Fruit fly (Drosophila melanogaster) whole organism, embryonic: ENCODE measurements around the gene IM33.

Source experiments
- CG10543 ChIP-seq: fragments of 200-800 bp; sonication (Bioruptor generic); optimal IDR thresholded peaks from 3 replicates; lab custom pipeline; 2017; ENCODE audit warnings: missing biosample characterization, mild to moderate bottlenecking, missing genetic modification characterization, moderate library complexity
- CG10979 ChIP-seq: fragments of 200-800 bp; sonication (Bioruptor generic); optimal IDR thresholded peaks from 2 replicates; lab custom pipeline; 2018; ENCODE audit warnings: missing biosample characterization, mild to moderate bottlenecking, missing genetic modification characterization, moderate library complexity
- CG12391 ChIP-seq: fragments of 200-800 bp; sonication (Bioruptor generic); optimal IDR thresholded peaks from 3 replicates; lab custom pipeline; 2018; ENCODE audit warnings: missing biosample characterization, mild to moderate bottlenecking, missing genetic modification characterization, moderate library complexity
- CG15514 ChIP-seq: fragments of 200-800 bp; sonication (Bioruptor generic); optimal IDR thresholded peaks from 3 replicates; lab custom pipeline; 2017; ENCODE audit warnings: missing biosample characterization, missing genetic modification characterization, mild to moderate bottlenecking, moderate library complexity, missing genetic modification reagents
- CG17385 ChIP-seq: fragments of 200-800 bp; sonication (Bioruptor generic); optimal IDR thresholded peaks from 3 replicates; lab custom pipeline; 2018; ENCODE audit warnings: missing biosample characterization, mild to moderate bottlenecking, missing genetic modification characterization
- CG1832 ChIP-seq: fragments of 200-800 bp; sonication (Bioruptor generic); optimal IDR thresholded peaks from 2 replicates; lab custom pipeline; 2017; ENCODE audit warnings: missing biosample characterization, mild to moderate bottlenecking, missing genetic modification characterization, inconsistent platforms
- CG2889 ChIP-seq: fragments of 200-800 bp; sonication (Bioruptor generic); IDR thresholded peaks from 3 replicates; pipeline ENCODE4 v1.3.6; 2022; ENCODE audit warnings: missing biosample characterization, missing genetic modification characterization
- CG30431 ChIP-seq: fragments of 200-800 bp; sonication (Bioruptor generic); optimal IDR thresholded peaks from 2 replicates; lab custom pipeline; 2017; ENCODE audit warnings: missing biosample characterization, missing genetic modification characterization
- CG4360 ChIP-seq: fragments of 200-800 bp; sonication (Bioruptor generic); IDR thresholded peaks from 2 replicates; pipeline ENCODE4 v1.3.6; 2022; ENCODE audit warnings: missing biosample characterization, missing genetic modification characterization
- CG4404 ChIP-seq: fragments of 200-800 bp; sonication (Bioruptor generic); IDR thresholded peaks from 2 replicates; pipeline ENCODE4 v1.3.6; 2022; ENCODE audit warnings: missing biosample characterization, missing genetic modification characterization
- CG6175 ChIP-seq: fragments of 200-800 bp; sonication (Bioruptor generic); IDR thresholded peaks from 3 replicates; pipeline ENCODE4 v1.3.6; 2022; ENCODE audit warnings: missing biosample characterization, missing genetic modification characterization
- CG6689 ChIP-seq: fragments of 200-800 bp; sonication (Bioruptor generic); IDR thresholded peaks from 2 replicates; pipeline ENCODE4 v1.3.6; 2022; ENCODE audit warnings: missing biosample characterization, missing genetic modification characterization
- CG6791 ChIP-seq: fragments of 200-800 bp; sonication (Bioruptor generic); IDR thresholded peaks from 3 replicates; pipeline ENCODE4 v1.3.6; 2022; ENCODE audit warnings: missing biosample characterization, missing genetic modification characterization; ENCODE audit not compliant: partially characterized antibody
- CG8359 ChIP-seq: fragments of 200-800 bp; sonication (Bioruptor generic); optimal IDR thresholded peaks from 2 replicates; lab custom pipeline; 2017; ENCODE audit warnings: missing biosample characterization, mild to moderate bottlenecking, missing genetic modification characterization, borderline replicate concordance
- CG8478 ChIP-seq: fragments of >200 bp; optimal IDR thresholded peaks from 2 replicates; lab custom pipeline; 2018
- CG9609 ChIP-seq: fragments of 200-800 bp; sonication (Bioruptor generic); optimal IDR thresholded peaks from 3 replicates; lab custom pipeline; 2016; ENCODE audit warnings: missing biosample characterization, missing genetic modification characterization
- Chrac-16 ChIP-seq: fragments of 200-800 bp; sonication (Bioruptor generic); optimal IDR thresholded peaks from 3 replicates; lab custom pipeline; 2016; ENCODE audit warnings: missing biosample characterization, missing genetic modification characterization
- D19B ChIP-seq: fragments of 200-800 bp; sonication (Bioruptor generic); optimal IDR thresholded peaks from 2 replicates; lab custom pipeline; 2017; ENCODE audit warnings: missing biosample characterization, mild to moderate bottlenecking, missing genetic modification characterization
- E2f2 ChIP-seq: fragments of 200-800 bp; sonication (Bioruptor generic); IDR thresholded peaks from 2 replicates; pipeline ENCODE4 v1.3.6; 2022; ENCODE audit warnings: missing biosample characterization, missing genetic modification characterization
- Ets65A ChIP-seq: fragments of 200-800 bp; sonication (Bioruptor generic); peaks from one replicate; lab custom pipeline; 2016; ENCODE audit warnings: missing biosample characterization, missing genetic modification characterization
- Fer1 ChIP-seq: fragments of 200-800 bp; sonication (Bioruptor generic); optimal IDR thresholded peaks from 2 replicates; lab custom pipeline; 2017; ENCODE audit warnings: missing biosample characterization, mild to moderate bottlenecking, missing genetic modification characterization
- Fer3 ChIP-seq: fragments of 200-800 bp; sonication (Bioruptor generic); optimal IDR thresholded peaks from 2 replicates; lab custom pipeline; 2018; ENCODE audit warnings: missing biosample characterization, mild to moderate bottlenecking, missing genetic modification characterization, moderate library complexity
- HLH4C ChIP-seq: fragments of 200-800 bp; sonication (Bioruptor generic); IDR thresholded peaks from 3 replicates; pipeline ENCODE4 v1.3.6; 2022; ENCODE audit warnings: missing biosample characterization, missing genetic modification characterization; ENCODE audit not compliant: partially characterized antibody
- MBD-R2 ChIP-seq: fragments of 200-800 bp; sonication (Bioruptor generic); IDR thresholded peaks from 2 replicates; pipeline ENCODE4 v1.3.6; 2022; ENCODE audit warnings: missing biosample characterization, missing genetic modification characterization
- Myb ChIP-seq: fragments of 200-800 bp; sonication (Bioruptor generic); optimal IDR thresholded peaks from 2 replicates; lab custom pipeline; 2016; ENCODE audit warnings: missing biosample characterization, missing genetic modification characterization
- Nf-YC ChIP-seq: fragments of 200-800 bp; optimal IDR thresholded peaks from 3 replicates; lab custom pipeline; 2019; ENCODE audit warnings: missing biosample characterization, mild to moderate bottlenecking, missing genetic modification characterization, moderate library complexity
- Pdp1 ChIP-seq, 2 experiments: fragments of 200-800 bp; sonication (Bioruptor generic); optimal IDR thresholded peaks; 3 replicates each; lab custom pipeline; 2016; ENCODE audit warnings: missing biosample characterization in 2 of 2, missing genetic modification characterization in 2 of 2, mild to moderate bottlenecking in 1 of 2, moderate library complexity in 1 of 2
- Six4 ChIP-seq: fragments of 200-800 bp; sonication (Bioruptor generic); optimal IDR thresholded peaks from 2 replicates; lab custom pipeline; 2016; ENCODE audit warnings: missing biosample characterization, missing genetic modification characterization
- Trl ChIP-seq, 3 experiments: fragments of >200 bp in 2 of 3; fragments of 200-800 bp in 1 of 3; sonication (Bioruptor generic) in 1 of 3; optimal IDR thresholded peaks; 2 replicates in 1 of 3; 3 replicates in 2 of 3; lab custom pipeline; 2016 to 2017; ENCODE audit warnings: missing biosample characterization in 1 of 3, missing genetic modification characterization in 1 of 3
- aop ChIP-seq: fragments of 200-800 bp; sonication (Bioruptor generic); IDR thresholded peaks from 2 replicates; pipeline ENCODE4 v1.3.6; 2022; ENCODE audit warnings: missing biosample characterization, missing genetic modification characterization
- ato ChIP-seq: fragments of 200-800 bp; sonication (Bioruptor generic); IDR thresholded peaks from 2 replicates; pipeline ENCODE4 v1.3.6; 2022; ENCODE audit warnings: missing biosample characterization, missing genetic modification characterization; ENCODE audit not compliant: partially characterized antibody
- bsh ChIP-seq, 2 experiments: fragments of 200-800 bp; sonication (Bioruptor generic); optimal IDR thresholded peaks; 2 replicates each; lab custom pipeline; 2017 to 2018; ENCODE audit warnings: mild to moderate bottlenecking in 2 of 2, missing biosample characterization in 2 of 2, missing genetic modification characterization in 2 of 2, moderate library complexity in 1 of 2
- chif ChIP-seq, 2 experiments: fragments of 200-800 bp; sonication (Bioruptor generic); optimal IDR thresholded peaks; 3 replicates each; lab custom pipeline; 2016; ENCODE audit warnings: missing biosample characterization in 2 of 2, missing genetic modification characterization in 2 of 2
- chinmo ChIP-seq: fragments of 200-800 bp; sonication (Bioruptor generic); IDR thresholded peaks from 4 replicates; pipeline ENCODE4 v1.3.6; 2022; ENCODE audit warnings: missing biosample characterization, missing genetic modification characterization; ENCODE audit not compliant: partially characterized antibody
- dan ChIP-seq: fragments of 200-800 bp; sonication (Bioruptor generic); IDR thresholded peaks from 2 replicates; pipeline ENCODE4 v1.3.6; 2022; ENCODE audit warnings: missing biosample characterization, missing genetic modification characterization
- dmrt11E ChIP-seq: fragments of 200-800 bp; sonication (Bioruptor generic); optimal IDR thresholded peaks from 3 replicates; lab custom pipeline; 2018; ENCODE audit warnings: missing biosample characterization, mild to moderate bottlenecking, missing genetic modification characterization, moderate library complexity
- dmrt99B ChIP-seq: fragments of 200-800 bp; sonication (Bioruptor generic); optimal IDR thresholded peaks from 2 replicates; lab custom pipeline; 2018; ENCODE audit warnings: missing biosample characterization, mild to moderate bottlenecking, missing genetic modification characterization, moderate library complexity
- gcm ChIP-seq: fragments of 200-800 bp; sonication (Bioruptor generic); optimal IDR thresholded peaks from 2 replicates; lab custom pipeline; 2019; ENCODE audit warnings: missing biosample characterization, mild to moderate bottlenecking, missing genetic modification characterization, moderate library complexity
- nmo ChIP-seq: fragments of 200-800 bp; sonication (Bioruptor generic); optimal IDR thresholded peaks from 2 replicates; lab custom pipeline; 2018; ENCODE audit warnings: missing biosample characterization, mild to moderate bottlenecking, missing genetic modification characterization, moderate library complexity
- repo ChIP-seq: fragments of 200-800 bp; sonication (Bioruptor generic); optimal IDR thresholded peaks from 2 replicates; lab custom pipeline; 2016; ENCODE audit warnings: missing biosample characterization, missing genetic modification characterization
- rib ChIP-seq: fragments of 200-800 bp; sonication (Bioruptor generic); IDR thresholded peaks from 2 replicates; pipeline ENCODE4 v1.3.6; 2022; ENCODE audit warnings: missing biosample characterization, missing genetic modification characterization
- ro ChIP-seq: fragments of 200-800 bp; sonication (Bioruptor generic); IDR thresholded peaks from 2 replicates; pipeline ENCODE4 v1.3.6; 2022; ENCODE audit warnings: missing biosample characterization, missing genetic modification characterization
- schlank ChIP-seq: fragments of 200-800 bp; sonication (Bioruptor generic); optimal IDR thresholded peaks from 2 replicates; lab custom pipeline; 2018; ENCODE audit warnings: missing biosample characterization, mild to moderate bottlenecking, missing genetic modification characterization
- sd ChIP-seq: fragments of 200-800 bp; sonication (Bioruptor generic); optimal IDR thresholded peaks from 3 replicates; lab custom pipeline; 2018; ENCODE audit warnings: missing biosample characterization, mild to moderate bottlenecking, missing genetic modification characterization, moderate library complexity
- sens ChIP-seq: fragments of 200-800 bp; sonication (Bioruptor generic); peaks from one replicate; lab custom pipeline; 2016; ENCODE audit warnings: missing biosample characterization, missing genetic modification characterization
- seq ChIP-seq: fragments of 200-800 bp; sonication (Bioruptor generic); IDR thresholded peaks from 2 replicates; pipeline ENCODE4 v1.3.6; 2022; ENCODE audit warnings: missing biosample characterization, missing genetic modification characterization
- tap ChIP-seq: fragments of 200-800 bp; optimal IDR thresholded peaks from 3 replicates; lab custom pipeline; 2019; ENCODE audit warnings: missing biosample characterization, mild to moderate bottlenecking, missing genetic modification characterization, moderate library complexity
- usp ChIP-seq: fragments of >200 bp; optimal IDR thresholded peaks from 2 replicates; lab custom pipeline; 2017; ENCODE audit warnings: missing biosample characterization, missing genetic modification characterization
- vvl ChIP-seq: fragments of 200-800 bp; sonication (Bioruptor generic); IDR thresholded peaks from 2 replicates; pipeline ENCODE4 v1.3.6; 2022; ENCODE audit warnings: missing biosample characterization, missing genetic modification characterization

IM33 gene

dm6 chr2L:3685139-3685851 is 11.2 kb downstream of the IM33 start (continued):
- TF ChIP-seq bsh (GFP tag; optimal IDR thresholded peaks at IDR 0.05; lab: Kevin White, UChicago) = peak in 1 of 2 experiments; percentile 49
- no peak for TF ChIP-seq CG6791 (GFP tag; lab: Robert Waterston, UW)
- TF ChIP-seq aop = no peak
- peak; percentile 5 for TF ChIP-seq dmrt99B
- TF ChIP-seq CG4404 (GFP tag; lab: Robert Waterston, UW) = no peak
- peak; percentile 65 for TF ChIP-seq dmrt11E (tag; lab: Kevin White, UChicago)
- TF ChIP-seq sens = peak; percentile 84
- TF ChIP-seq Nf-YC (tag; lab: Kevin White, UChicago) = peak; percentile 90
- TF ChIP-seq CG6689 = 0 out of 2 replicates have a peak, but pooled peaks have one; percentile 16
- TF ChIP-seq Myb (GFP tag; lab: Kevin White, UChicago) = no peak
- TF ChIP-seq Pdp1 (GFP tag; optimal IDR thresholded peaks at IDR 0.05; lab: Kevin White, UChicago) = no peak
- TF ChIP-seq E2f2 = no peak
- TF ChIP-seq D19B (GFP tag; lab: Kevin White, UChicago) = no peak
- no peak for TF ChIP-seq CG15514
- TF ChIP-seq Six4 = no peak
- TF ChIP-seq CG17385 (GFP tag; lab: Kevin White, UChicago) = no peak
- no peak for TF ChIP-seq CG8478 (lab: Kevin White, UChicago)
- TF ChIP-seq CG6175 (GFP tag; lab: Robert Waterston, UW) = no peak
- TF ChIP-seq CG9609 (GFP tag; lab: Kevin White, UChicago) = no peak
- TF ChIP-seq gcm (GFP tag; lab: Kevin White, UChicago) = no peak
- no peak for TF ChIP-seq CG8359 (GFP tag; lab: Kevin White, UChicago)
- TF ChIP-seq Chrac-16 (GFP tag; lab: Kevin White, UChicago) = peak; percentile 19
- peak; percentile 27 for TF ChIP-seq CG12391 (tag; lab: Kevin White, UChicago)
- no peak for TF ChIP-seq rib (GFP tag; lab: Robert Waterston, UW)
- TF ChIP-seq schlank (tag; lab: Kevin White, UChicago) = no peak
- TF ChIP-seq MBD-R2 (GFP tag; lab: Robert Waterston, UW) = no peak
- peak; percentile 59 for TF ChIP-seq CG1832 (GFP tag; lab: Kevin White, UChicago)
- no peak for TF ChIP-seq CG10543
- TF ChIP-seq Fer3 (tag; lab: Kevin White, UChicago) = no peak
- TF ChIP-seq seq (GFP tag; lab: Robert Waterston, UW) = peak; percentile 84
- TF ChIP-seq dan (GFP tag; lab: Robert Waterston, UW) = 0 out of 2 replicates have a peak, but pooled peaks have one; percentile 19
- TF ChIP-seq CG4360 (GFP tag; lab: Robert Waterston, UW) = no peak
- peak; percentile 26; the same call in 1 of the 2 replicates for TF ChIP-seq vvl (GFP tag; lab: Robert Waterston, UW)
- TF ChIP-seq Fer1 (GFP tag; lab: Kevin White, UChicago) = no peak
- TF ChIP-seq Ets65A (GFP tag; lab: Kevin White, UChicago) = peak; percentile 27
- TF ChIP-seq chinmo (GFP tag; lab: Robert Waterston, UW) = no peak
- no peak for TF ChIP-seq ro (GFP tag; lab: Robert Waterston, UW)
- no peak for TF ChIP-seq CG10979 (tag; lab: Kevin White, UChicago)
- TF ChIP-seq tap = peak; percentile 15
- TF ChIP-seq repo (GFP tag; lab: Kevin White, UChicago) = no peak
- TF ChIP-seq sd (tag; lab: Kevin White, UChicago) = no peak
- TF ChIP-seq Trl (optimal IDR thresholded peaks at IDR 0.05; lab: Kevin White, UChicago) = no peak
- no peak for TF ChIP-seq Trl (GFP tag; optimal IDR thresholded peaks at IDR 0.05; lab: Kevin White, UChicago)
- TF ChIP-seq CG2889 = no peak
- TF ChIP-seq CG30431 (GFP tag; lab: Kevin White, UChicago) = peak; percentile 4
- peak; percentile 31 for TF ChIP-seq nmo (GFP tag; lab: Kevin White, UChicago)
- TF ChIP-seq usp = no peak
- no peak for TF ChIP-seq ato (GFP tag; lab: Robert Waterston, UW)
- TF ChIP-seq HLH4C (GFP tag; lab: Robert Waterston, UW) = no peak
- TF ChIP-seq chif (GFP tag; optimal IDR thresholded peaks at IDR 0.05; lab: Kevin White, UChicago) = peak in 1 of 2 experiments; percentile 19
